Worm (Caenorhabditis elegans) whole organism, late embryonic: ENCODE measurements around the gene nhr-109.

Source experiments
- T23F11.4 ChIP-seq: fragments of 200-800 bp; sonication (Bioruptor generic); optimal IDR thresholded peaks from 2 replicates; lab custom pipeline; 2018; ENCODE audit warnings: mild to moderate bottlenecking, missing genetic modification characterization, missing compliant biosample characterization
- ama-1 ChIP-seq: fragments of 150-350 bp; optimal IDR thresholded peaks from 2 replicates; lab custom pipeline; 2014
- ceh-31 ChIP-seq: sonication (generic microtip); optimal IDR thresholded peaks from 2 replicates; lab custom pipeline; 2016; ENCODE audit warnings: missing genetic modification characterization, missing compliant biosample characterization
- dmd-4 ChIP-seq: sonication (generic microtip); optimal IDR thresholded peaks from 2 replicates; lab custom pipeline; 2016; ENCODE audit warnings: borderline replicate concordance, missing genetic modification characterization, missing compliant biosample characterization
- elt-2 ChIP-seq: sonication (generic microtip); optimal IDR thresholded peaks from 2 replicates; lab custom pipeline; 2016; ENCODE audit warnings: missing genetic modification reagents, missing genetic modification characterization, missing compliant biosample characterization
- fax-1 ChIP-seq: sonication (generic microtip); optimal IDR thresholded peaks from 2 replicates; lab custom pipeline; 2016; ENCODE audit warnings: missing genotype, missing genetic modification characterization, missing compliant biosample characterization
- hlh-13 ChIP-seq: fragments of 200-800 bp; sonication (Bioruptor generic); optimal IDR thresholded peaks from 2 replicates; lab custom pipeline; 2018; ENCODE audit warnings: mild to moderate bottlenecking, missing genetic modification characterization, missing compliant biosample characterization
- hlh-8 ChIP-seq: sonication (generic microtip); optimal IDR thresholded peaks from 2 replicates; lab custom pipeline; 2016; ENCODE audit warnings: missing genotype, missing genetic modification characterization, missing compliant biosample characterization
- nhr-11 ChIP-seq: fragments of 150-350 bp; optimal IDR thresholded peaks from 2 replicates; lab custom pipeline; 2014; ENCODE audit warnings: missing biosample characterization, missing genetic modification characterization
- pha-2 ChIP-seq: sonication (generic microtip); optimal IDR thresholded peaks from 2 replicates; lab custom pipeline; 2017; ENCODE audit warnings: mild to moderate bottlenecking, missing genetic modification characterization, missing compliant biosample characterization
- pha-4 ChIP-seq: fragments of 150-350 bp; optimal IDR thresholded peaks from 2 replicates; lab custom pipeline; 2018; ENCODE audit warnings: missing biosample characterization, missing genetic modification reagents, missing genetic modification characterization
- pros-1 ChIP-seq: fragments of 150-350 bp; optimal IDR thresholded peaks from 2 replicates; lab custom pipeline; 2014; ENCODE audit warnings: missing biosample characterization, missing genetic modification reagents, missing genetic modification characterization
- tbx-2 ChIP-seq: sonication (generic microtip); optimal IDR thresholded peaks from 2 replicates; lab custom pipeline; 2016; ENCODE audit warnings: missing genetic modification characterization, missing compliant biosample characterization
- zip-5 ChIP-seq: sonication (generic microtip); optimal IDR thresholded peaks from 2 replicates; lab custom pipeline; 2016; ENCODE audit warnings: missing genetic modification characterization, missing compliant biosample characterization

- TF ChIP-seq nhr-11 (tag; lab: Kevin White, UChicago) (no peak), T23F11.4 (GFP tag; lab: Kevin White, UChicago) (no peak), pha-4 (tag; lab: Kevin White, UChicago) (no peak), hlh-13 (GFP tag; lab: Kevin White, UChicago) (no peak), ama-1 (lab: Kevin White, UChicago) (no peak), hlh-8 (no peak), pros-1 (no peak), fax-1 (tag; lab: Kevin White, UChicago) (no peak), tbx-2 (tag; lab: Kevin White, UChicago) (no peak), ceh-31 (tag; lab: Kevin White, UChicago) (no peak), elt-2 (no peak), dmd-4 (tag; lab: Kevin White, UChicago) (no peak), pha-2 (tag; lab: Kevin White, UChicago) (no peak), zip-5 (tag; lab: Kevin White, UChicago) (no peak)
These were observed at the start of gene nhr-109 for ce11 chrII:4433146-4433545.
